Fruit fly (Drosophila melanogaster) whole organism, pupa: ENCODE data around the gene CG15212.

Experiments
- CG10348 ChIP-seq: fragments of 200-800 bp; sonication (Bioruptor generic); IDR thresholded peaks from 2 replicates; pipeline ENCODE4 v1.3.6; 2022; ENCODE audit warnings: missing biosample characterization, missing genetic modification characterization
- CG32121 ChIP-seq: fragments of 200-800 bp; sonication (Bioruptor generic); IDR thresholded peaks from 2 replicates; pipeline ENCODE4 v1.3.6; 2022; ENCODE audit warnings: missing biosample characterization, missing genetic modification characterization
- CG34367 ChIP-seq: fragments of 200-800 bp; sonication (Bioruptor generic); optimal IDR thresholded peaks from 2 replicates; lab custom pipeline; 2018; ENCODE audit warnings: missing biosample characterization, mild to moderate bottlenecking, missing genetic modification characterization
- EcR ChIP-seq: fragments of 200-800 bp; sonication (Bioruptor generic); optimal IDR thresholded peaks from 3 replicates; lab custom pipeline; 2019; ENCODE audit warnings: missing biosample characterization, missing genetic modification characterization, mild to moderate bottlenecking, moderate library complexity, missing genetic modification reagents
- Pif1B ChIP-seq: fragments of 200-800 bp; sonication (Bioruptor generic); optimal IDR thresholded peaks from 3 replicates; lab custom pipeline; 2016; ENCODE audit warnings: missing biosample characterization, missing genetic modification characterization
- fd96Ca ChIP-seq: fragments of 200-800 bp; sonication (Bioruptor generic); IDR thresholded peaks from 3 replicates; pipeline ENCODE4 v1.3.6; 2022; ENCODE audit warnings: missing biosample characterization, missing genetic modification characterization

- TF ChIP-seq CG34367 = no peak
- TF ChIP-seq Pif1B (GFP tag; lab: Kevin White, UChicago) = no peak
- no peak for TF ChIP-seq fd96Ca
- TF ChIP-seq EcR = peak; percentile 81
- TF ChIP-seq CG10348 (GFP tag; lab: Robert Waterston, UW) = no peak
- TF ChIP-seq CG32121 = no peak
These were observed 45.4 kb downstream of the CG15212 start for dm6 chr3L:5176789-5177188.
